Worm (Caenorhabditis elegans) whole organism, L4 larva: Measurements from ENCODE around the gene C27D9.1.

Experiments
- R02D3.7 ChIP-seq: fragments of 150-350 bp; sonication (generic microtip); optimal IDR thresholded peaks from 3 replicates; lab custom pipeline; 2014; ENCODE audit warnings: missing biosample characterization, missing genetic modification characterization
- ama-1 ChIP-seq: fragments of 150-350 bp; optimal IDR thresholded peaks from 2 replicates; lab custom pipeline; 2014; ENCODE audit warnings: inconsistent platforms, mixed read lengths
- ces-1 ChIP-seq: fragments of 150-350 bp; sonication (generic microtip); optimal IDR thresholded peaks from 4 replicates; lab custom pipeline; 2014; ENCODE audit warnings: missing biosample characterization, missing genetic modification reagents, missing genetic modification characterization
- daf-16 ChIP-seq, 3 experiments: sonication (generic microtip); optimal IDR thresholded peaks; 2 replicates each; lab custom pipeline; 2016 to 2017; ENCODE audit warnings: missing genetic modification characterization in 3 of 3, missing genetic modification reagents in 3 of 3, mild to moderate bottlenecking in 2 of 3, missing compliant biosample characterization in 2 of 3, missing biosample characterization in 1 of 3, moderate library complexity in 1 of 3
- dmd-8 ChIP-seq: fragments of 200-800 bp; sonication (Bioruptor generic); IDR thresholded peaks from 2 replicates; pipeline ENCODE4 v1.3.6; 2022; ENCODE audit warnings: missing genetic modification characterization, missing compliant biosample characterization
- duxl-1 ChIP-seq: sonication (generic microtip); optimal IDR thresholded peaks from 2 replicates; lab custom pipeline; 2016; ENCODE audit warnings: mild to moderate bottlenecking, missing genetic modification characterization, moderate library complexity, missing compliant biosample characterization; ENCODE audit not compliant: poor library complexity
- fos-1 ChIP-seq: fragments of 150-350 bp; optimal IDR thresholded peaks from 2 replicates; lab custom pipeline; 2014; ENCODE audit warnings: missing biosample characterization, missing genetic modification characterization
- hlh-11 ChIP-seq: fragments of 200-800 bp; sonication (Bioruptor generic); optimal IDR thresholded peaks from 2 replicates; lab custom pipeline; 2018; ENCODE audit warnings: mild to moderate bottlenecking, missing genetic modification characterization, missing compliant biosample characterization
- jun-1 ChIP-seq: fragments of 150-350 bp; optimal IDR thresholded peaks from 2 replicates; lab custom pipeline; 2014; ENCODE audit warnings: missing biosample characterization, missing genetic modification reagents, missing genetic modification characterization
- mep-1 ChIP-seq: fragments of 150-350 bp; sonication (generic microtip); optimal IDR thresholded peaks from 3 replicates; lab custom pipeline; 2014; ENCODE audit warnings: missing biosample characterization, missing genetic modification characterization
- nhr-76 ChIP-seq: fragments of 150-350 bp; optimal IDR thresholded peaks from 2 replicates; lab custom pipeline; 2014; ENCODE audit warnings: missing biosample characterization, missing genetic modification characterization
- snpc-4 ChIP-seq: fragments of 150-350 bp; optimal IDR thresholded peaks from 2 replicates; lab custom pipeline; 2014; ENCODE audit warnings: missing biosample characterization, missing genetic modification characterization
- unc-62 ChIP-seq, 3 experiments: fragments of 150-350 bp in 1 of 3; sonication (generic microtip); optimal IDR thresholded peaks in 2 of 3; peaks in 1 of 3; 1 replicate in 1 of 3; 2 replicates in 2 of 3; lab custom pipeline; 2014 to 2017; ENCODE audit warnings: missing biosample characterization in 3 of 3, missing genetic modification characterization in 3 of 3, missing genetic modification reagents in 3 of 3, missing genotype in 1 of 3
- ztf-11 ChIP-seq: fragments of 150-350 bp; optimal IDR thresholded peaks from 2 replicates; lab custom pipeline; 2014; ENCODE audit warnings: missing biosample characterization, missing genetic modification characterization

ce11 chrII:4728687-4729086 lies 24.5 kb upstream of the C27D9.1 start:
- no peak for TF ChIP-seq ces-1 (GFP tag; lab: Kevin White, UChicago)
- no peak for TF ChIP-seq R02D3.7 (tag; lab: Kevin White, UChicago)
- peak; percentile 18 for TF ChIP-seq mep-1 (tag; lab: Kevin White, UChicago)
- TF ChIP-seq jun-1 (tag; lab: Kevin White, UChicago) = no peak
- peak; percentile 91 for TF ChIP-seq hlh-11 (tag; lab: Kevin White, UChicago)
- TF ChIP-seq dmd-8 = no peak
- no peak for TF ChIP-seq ama-1 (lab: Kevin White, UChicago)
- TF ChIP-seq daf-16 (GFP tag; optimal IDR thresholded peaks at IDR 0.05; lab: Kevin White, UChicago) = peak; percentile 66 to 95
- TF ChIP-seq daf-16 (tag; optimal IDR thresholded peaks at IDR 0.05; lab: Kevin White, UChicago) = peak; percentile 99
- TF ChIP-seq snpc-4 (tag; lab: Kevin White, UChicago) = no peak
- no peak for TF ChIP-seq fos-1 (tag; lab: Kevin White, UChicago)
- TF ChIP-seq nhr-76 (tag; lab: Kevin White, UChicago) = no peak
- no peak for TF ChIP-seq ztf-11
- no peak for TF ChIP-seq duxl-1
- TF ChIP-seq unc-62 (GFP tag; optimal IDR thresholded peaks at IDR 0.05 in 1 of 2; lab: Kevin White, UChicago) = no peak
- TF ChIP-seq unc-62 (tag; optimal IDR thresholded peaks at IDR 0.05; lab: Kevin White, UChicago) = no peak
